Worm (Caenorhabditis elegans) whole organism, late embryonic: ENCODE measurements around the gene gsy-1.

ENCODE experiments used
- C08G9.2 ChIP-seq: sonication (generic microtip); optimal IDR thresholded peaks from 2 replicates; lab custom pipeline; 2016; ENCODE audit warnings: mild to moderate bottlenecking, missing genetic modification characterization, moderate library complexity, missing compliant biosample characterization
- C38D4.7 ChIP-seq: fragments of 200-800 bp; sonication (Bioruptor generic); optimal IDR thresholded peaks from 2 replicates; lab custom pipeline; 2018; ENCODE audit warnings: mild to moderate bottlenecking, missing genetic modification characterization, moderate library complexity, missing compliant biosample characterization
- K02D7.2 ChIP-seq: sonication (generic microtip); optimal IDR thresholded peaks from 2 replicates; lab custom pipeline; 2017; ENCODE audit warnings: mild to moderate bottlenecking, missing genetic modification characterization, missing compliant biosample characterization
- T23F11.4 ChIP-seq: fragments of 200-800 bp; sonication (Bioruptor generic); optimal IDR thresholded peaks from 2 replicates; lab custom pipeline; 2018; ENCODE audit warnings: mild to moderate bottlenecking, missing genetic modification characterization, missing compliant biosample characterization
- ahr-1 ChIP-seq: sonication (generic microtip); optimal IDR thresholded peaks from 2 replicates; lab custom pipeline; 2016; ENCODE audit warnings: missing genetic modification characterization, missing compliant biosample characterization
- ceh-14 ChIP-seq: sonication (generic microtip); optimal IDR thresholded peaks from 2 replicates; lab custom pipeline; 2016; ENCODE audit warnings: missing genotype, missing genetic modification characterization, missing compliant biosample characterization
- ceh-18 ChIP-seq: sonication (generic microtip); optimal IDR thresholded peaks from 2 replicates; lab custom pipeline; 2016; ENCODE audit warnings: missing genetic modification characterization, missing compliant biosample characterization
- ceh-19 ChIP-seq: fragments of 200-800 bp; sonication (Bioruptor generic); optimal IDR thresholded peaks from 2 replicates; lab custom pipeline; 2018; ENCODE audit warnings: mild to moderate bottlenecking, missing genetic modification characterization, missing compliant biosample characterization
- ceh-2 ChIP-seq: sonication (generic microtip); optimal IDR thresholded peaks from 2 replicates; lab custom pipeline; 2016; ENCODE audit warnings: missing genotype, missing genetic modification characterization, missing compliant biosample characterization
- ceh-24 ChIP-seq: sonication (generic microtip); optimal IDR thresholded peaks from 2 replicates; lab custom pipeline; 2016; ENCODE audit warnings: mild to moderate bottlenecking, missing genetic modification characterization, missing compliant biosample characterization
- ceh-30 ChIP-seq: fragments of 150-350 bp; optimal IDR thresholded peaks from 2 replicates; lab custom pipeline; 2014; ENCODE audit warnings: missing biosample characterization, missing genetic modification characterization
- ceh-31 ChIP-seq: sonication (generic microtip); optimal IDR thresholded peaks from 2 replicates; lab custom pipeline; 2016; ENCODE audit warnings: missing genetic modification characterization, missing compliant biosample characterization
- ceh-34 ChIP-seq: sonication (generic microtip); optimal IDR thresholded peaks from 2 replicates; lab custom pipeline; 2016; ENCODE audit warnings: mild to moderate bottlenecking, missing genetic modification characterization, missing compliant biosample characterization
- ceh-45 ChIP-seq: fragments of 200-800 bp; sonication (Bioruptor generic); IDR thresholded peaks from 2 replicates; pipeline ENCODE4 v1.3.6; 2022; ENCODE audit warnings: missing genetic modification reagents, missing genetic modification characterization, missing compliant biosample characterization
- ceh-6 ChIP-seq: fragments of 200-800 bp; sonication (Bioruptor generic); optimal IDR thresholded peaks from 2 replicates; lab custom pipeline; 2018; ENCODE audit warnings: mild to moderate bottlenecking, missing genetic modification characterization, missing compliant biosample characterization
- che-1 ChIP-seq: sonication (generic microtip); optimal IDR thresholded peaks from 2 replicates; lab custom pipeline; 2016; ENCODE audit warnings: mild to moderate bottlenecking, missing genetic modification characterization, missing compliant biosample characterization
- dmd-4 ChIP-seq: sonication (generic microtip); optimal IDR thresholded peaks from 2 replicates; lab custom pipeline; 2016; ENCODE audit warnings: borderline replicate concordance, missing genetic modification characterization, missing compliant biosample characterization
- elt-2 ChIP-seq: sonication (generic microtip); optimal IDR thresholded peaks from 2 replicates; lab custom pipeline; 2016; ENCODE audit warnings: missing genetic modification reagents, missing genetic modification characterization, missing compliant biosample characterization
- elt-4 ChIP-seq: sonication (generic microtip); optimal IDR thresholded peaks from 2 replicates; lab custom pipeline; 2016; ENCODE audit warnings: missing genetic modification characterization, missing compliant biosample characterization
- ets-4 ChIP-seq: sonication (generic microtip); optimal IDR thresholded peaks from 2 replicates; lab custom pipeline; 2016; ENCODE audit warnings: missing genetic modification characterization, missing compliant biosample characterization
- fax-1 ChIP-seq: sonication (generic microtip); optimal IDR thresholded peaks from 2 replicates; lab custom pipeline; 2016; ENCODE audit warnings: missing genotype, missing genetic modification characterization, missing compliant biosample characterization
- fkh-10 ChIP-seq: fragments of 150-350 bp; optimal IDR thresholded peaks from 2 replicates; lab custom pipeline; 2014; ENCODE audit warnings: missing biosample characterization, missing genetic modification reagents, missing genetic modification characterization
- fkh-6 ChIP-seq: sonication (generic microtip); optimal IDR thresholded peaks from 2 replicates; lab custom pipeline; 2016; ENCODE audit warnings: missing genetic modification characterization, missing compliant biosample characterization
- hlh-6 ChIP-seq: sonication (generic microtip); optimal IDR thresholded peaks from 2 replicates; lab custom pipeline; 2016; ENCODE audit warnings: missing genotype, missing genetic modification characterization, missing compliant biosample characterization
- hlh-8 ChIP-seq: sonication (generic microtip); optimal IDR thresholded peaks from 2 replicates; lab custom pipeline; 2016; ENCODE audit warnings: missing genotype, missing genetic modification characterization, missing compliant biosample characterization
- lim-6 ChIP-seq: sonication (generic microtip); optimal IDR thresholded peaks from 2 replicates; lab custom pipeline; 2016; ENCODE audit warnings: missing genetic modification characterization, missing compliant biosample characterization
- lin-11 ChIP-seq: fragments of 200-800 bp; sonication (Bioruptor generic); optimal IDR thresholded peaks from 2 replicates; lab custom pipeline; 2018; ENCODE audit warnings: mild to moderate bottlenecking, missing genetic modification characterization, missing compliant biosample characterization
- madf-2 ChIP-seq: sonication (generic microtip); optimal IDR thresholded peaks from 2 replicates; lab custom pipeline; 2017; ENCODE audit warnings: missing genetic modification characterization, missing compliant biosample characterization
- mec-3 ChIP-seq: sonication (generic microtip); optimal IDR thresholded peaks from 2 replicates; lab custom pipeline; 2016; ENCODE audit warnings: borderline replicate concordance, missing genetic modification characterization, missing compliant biosample characterization
- nfya-1 ChIP-seq: sonication (generic microtip); optimal IDR thresholded peaks from 2 replicates; lab custom pipeline; 2017; ENCODE audit warnings: missing genetic modification characterization, mild to moderate bottlenecking, missing compliant biosample characterization, antibody characterized with exemption, moderate library complexity
- nhr-11 ChIP-seq: fragments of 150-350 bp; optimal IDR thresholded peaks from 2 replicates; lab custom pipeline; 2014; ENCODE audit warnings: missing biosample characterization, missing genetic modification characterization
- nhr-232 ChIP-seq: sonication (generic microtip); optimal IDR thresholded peaks from 2 replicates; lab custom pipeline; 2016; ENCODE audit warnings: missing genetic modification characterization, missing compliant biosample characterization
- pat-9 ChIP-seq: fragments of 200-800 bp; sonication (Bioruptor generic); optimal IDR thresholded peaks from 2 replicates; lab custom pipeline; 2018; ENCODE audit warnings: mild to moderate bottlenecking, missing genetic modification characterization, moderate library complexity, missing compliant biosample characterization
- pha-2 ChIP-seq: sonication (generic microtip); optimal IDR thresholded peaks from 2 replicates; lab custom pipeline; 2017; ENCODE audit warnings: mild to moderate bottlenecking, missing genetic modification characterization, missing compliant biosample characterization
- ref-2 ChIP-seq: sonication (generic microtip); optimal IDR thresholded peaks from 2 replicates; lab custom pipeline; 2016; ENCODE audit warnings: missing genetic modification characterization, missing compliant biosample characterization
- sox-2 ChIP-seq: fragments of 200-800 bp; sonication (Bioruptor generic); IDR thresholded peaks from 2 replicates; pipeline ENCODE4 v1.3.6; 2022; ENCODE audit warnings: missing genetic modification reagents, missing genetic modification characterization, missing compliant biosample characterization
- tbx-2 ChIP-seq: sonication (generic microtip); optimal IDR thresholded peaks from 2 replicates; lab custom pipeline; 2016; ENCODE audit warnings: missing genetic modification characterization, missing compliant biosample characterization
- tbx-7 ChIP-seq: sonication (generic microtip); optimal IDR thresholded peaks from 2 replicates; lab custom pipeline; 2016; ENCODE audit warnings: missing genotype, missing genetic modification characterization, missing compliant biosample characterization
- unc-3 ChIP-seq, 2 experiments: fragments of 200-800 bp in 1 of 2; sonication (Bioruptor generic) in 1 of 2; sonication (generic microtip) in 1 of 2; conservative IDR thresholded peaks in 1 of 2; optimal IDR thresholded peaks in 1 of 2; 2 replicates each; pipeline versions ENCODE4 v1.3.6 to Lab custom; 2016 to 2022; ENCODE audit warnings: missing compliant biosample characterization in 2 of 2, missing genetic modification characterization in 2 of 2, missing genetic modification reagents in 1 of 2
- unc-42 ChIP-seq: sonication (generic microtip); optimal IDR thresholded peaks from 2 replicates; lab custom pipeline; 2016; ENCODE audit warnings: missing genotype, missing genetic modification characterization, missing compliant biosample characterization
- unc-86 ChIP-seq: sonication (generic microtip); optimal IDR thresholded peaks from 2 replicates; lab custom pipeline; 2016; ENCODE audit warnings: missing genetic modification characterization, missing compliant biosample characterization
- zip-5 ChIP-seq: sonication (generic microtip); optimal IDR thresholded peaks from 2 replicates; lab custom pipeline; 2016; ENCODE audit warnings: missing genetic modification characterization, missing compliant biosample characterization

Gene gsy-1

DNA sequence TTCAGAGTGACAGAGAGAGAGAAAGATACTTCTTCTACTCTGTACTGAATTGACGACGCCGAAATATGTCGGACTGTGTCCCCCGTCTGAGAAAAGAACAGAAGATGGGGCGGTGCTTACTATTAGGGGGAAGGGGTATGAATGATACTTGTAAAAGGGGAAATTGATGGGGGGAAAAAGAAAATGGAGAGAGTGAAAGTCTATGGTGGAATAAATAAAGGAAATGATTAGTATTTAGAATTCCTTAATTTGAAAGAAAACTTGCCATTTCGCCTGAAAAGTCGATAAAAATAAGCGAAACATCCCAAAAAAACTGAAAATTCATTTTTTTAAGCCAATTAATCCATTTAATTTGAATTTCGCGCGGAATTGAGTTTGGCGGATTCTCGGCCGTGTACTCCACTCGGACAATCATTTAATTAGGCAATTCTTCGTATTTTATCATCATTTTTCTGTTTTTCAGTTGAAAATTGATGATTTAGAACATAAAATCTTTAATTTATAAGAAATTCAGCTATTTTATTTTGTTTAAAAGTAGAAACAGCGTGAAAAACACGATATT lies 36.7 kb upstream of the gsy-1 start, which contains the start of gene F35C5.12:
F35C5.12 (minus strand) TSS at position 51 of the 562 bp plus-strand sequence.
- TF ChIP-seq tbx-7 (tag; lab: Kevin White, UChicago) (peak; percentile 2), C08G9.2 (peak; percentile 44), ceh-31 (peak; percentile 34), tbx-2 (tag; lab: Kevin White, UChicago) (no peak), unc-42 (tag; lab: Kevin White, UChicago) (no peak)

DNA sequence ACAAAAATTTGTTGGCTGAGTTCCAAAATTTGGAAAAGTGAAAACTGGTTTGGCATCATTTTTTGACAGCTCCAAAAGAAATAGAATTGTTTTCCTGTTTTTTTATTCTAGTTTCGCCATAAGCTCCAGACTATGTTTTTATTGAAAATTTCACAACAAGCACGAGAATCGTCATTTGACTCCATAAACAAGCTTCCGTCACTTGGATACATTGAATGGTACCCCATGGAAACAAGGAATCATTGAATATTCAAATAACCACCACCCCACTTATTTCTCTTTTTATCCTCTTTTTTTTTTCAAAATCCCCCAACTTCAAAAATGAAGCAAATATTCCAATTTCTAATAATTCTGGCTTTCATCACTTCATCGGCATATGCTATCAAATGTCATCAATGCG lies 30.9 kb upstream of the gsy-1 start, which contains the start of gene ddn-2:
ddn-2 (plus strand) TSS at position 301 of the 400 bp plus-strand sequence.
- TF ChIP-seq dmd-4 (no peak), fax-1 (tag; lab: Kevin White, UChicago) (no peak), ceh-14 (tag; lab: Kevin White, UChicago) (no peak), lin-11 (no peak), C08G9.2 (no peak), unc-86 (no peak), fkh-10 (no peak), ceh-18 (tag; lab: Kevin White, UChicago) (no peak), T23F11.4 (GFP tag; lab: Kevin White, UChicago) (no peak), mec-3 (tag; lab: Kevin White, UChicago) (no peak), lim-6 (no peak), fkh-6 (no peak), ceh-2 (tag; lab: Kevin White, UChicago) (no peak), elt-4 (tag; lab: Kevin White, UChicago) (no peak), ceh-45 (GFP tag; lab: Robert Waterston, UW) (no peak), pha-2 (tag; lab: Kevin White, UChicago) (no peak), nfya-1 (tag; lab: Kevin White, UChicago) (no peak), ets-4 (no peak), zip-5 (tag; lab: Kevin White, UChicago) (no peak), elt-2 (tag; lab: Kevin White, UChicago) (no peak)

DNA sequence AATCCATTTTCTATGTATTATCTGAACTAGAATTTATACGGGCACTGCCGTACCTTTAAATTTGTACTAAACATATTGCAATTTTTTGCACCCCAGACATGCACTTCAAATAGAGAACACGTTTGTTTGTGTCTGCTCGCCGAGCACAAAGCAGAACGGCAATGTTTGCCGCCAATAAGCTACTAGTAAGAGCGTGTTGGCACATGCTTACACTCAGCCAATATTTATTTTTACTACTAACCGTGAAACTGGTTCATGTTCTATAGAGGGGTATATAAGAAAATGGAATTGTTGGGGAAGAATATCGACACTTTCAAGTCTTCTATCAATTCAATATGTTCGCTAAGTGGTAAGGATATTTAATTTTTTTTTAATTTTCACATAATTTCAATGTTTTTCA lies 29.1 kb upstream of the gsy-1 start, which contains the start of gene nspb-11:
nspb-11 (plus strand) TSS at position 301 of the 400 bp plus-strand sequence.
- TF ChIP-seq hlh-8 (no peak), ceh-34 (tag; lab: Kevin White, UChicago) (no peak), ceh-24 (tag; lab: Kevin White, UChicago) (no peak), hlh-6 (no peak), C38D4.7 (GFP tag; lab: Kevin White, UChicago) (no peak), sox-2 (no peak), ceh-19 (GFP tag; lab: Kevin White, UChicago) (no peak), che-1 (tag; lab: Kevin White, UChicago) (no peak), ref-2 (tag; lab: Kevin White, UChicago) (no peak), nhr-232 (no peak), K02D7.2 (no peak), elt-2 (tag; lab: Kevin White, UChicago) (no peak), ceh-6 (no peak), pat-9 (tag; lab: Kevin White, UChicago) (no peak), ceh-30 (tag; lab: Kevin White, UChicago) (no peak), fkh-6 (no peak)

DNA sequence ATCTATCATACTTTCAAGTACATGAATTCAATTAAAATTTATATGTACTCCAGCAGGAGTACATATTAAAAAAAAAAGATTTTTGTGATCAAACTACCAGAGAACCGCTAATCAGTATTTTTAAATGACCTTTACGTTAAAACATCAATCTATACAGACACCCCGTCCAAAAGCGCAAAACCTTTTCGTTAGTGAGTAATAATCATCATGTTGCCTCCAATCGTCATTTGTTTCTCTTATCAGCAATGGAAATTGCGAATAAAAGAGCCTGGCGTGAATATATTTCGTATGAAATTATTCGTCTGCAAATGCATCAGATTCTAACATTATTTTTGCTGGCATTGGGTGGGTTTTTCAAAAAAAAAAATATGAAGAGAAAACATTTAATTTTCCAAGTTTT lies 26.3 kb upstream of the gsy-1 start, which contains the start of gene clec-66:
clec-66 (plus strand) TSS at position 225 of the 400 bp plus-strand sequence.
- TF ChIP-seq unc-3 (GFP tag; conservative IDR thresholded peaks at IDR 0.05; lab: Robert Waterston, UW) (no peak), unc-3 (tag; optimal IDR thresholded peaks at IDR 0.05; lab: Kevin White, UChicago) (no peak), ceh-24 (tag; lab: Kevin White, UChicago) (no peak), nhr-11 (tag; lab: Kevin White, UChicago) (no peak), madf-2 (tag; lab: Kevin White, UChicago) (no peak), ahr-1 (tag; lab: Kevin White, UChicago) (no peak)
